Fruit fly (Drosophila melanogaster) whole organism, prepupa: ENCODE measurements around the gene Pph13.

ENCODE experiments used
- Blimp-1 ChIP-seq: fragments of 200-800 bp; sonication (Bioruptor generic); optimal IDR thresholded peaks from 3 replicates; lab custom pipeline; 2017; ENCODE audit warnings: missing biosample characterization, missing genetic modification characterization, mild to moderate bottlenecking, moderate library complexity, missing genetic modification reagents
- CG10669 ChIP-seq: fragments of 200-800 bp; sonication (Bioruptor generic); optimal IDR thresholded peaks from 3 replicates; lab custom pipeline; 2018; ENCODE audit warnings: missing biosample characterization, mild to moderate bottlenecking, missing genetic modification characterization, moderate library complexity
- CG32006 ChIP-seq: fragments of 200-800 bp; sonication (Bioruptor generic); optimal IDR thresholded peaks from 3 replicates; lab custom pipeline; 2017; ENCODE audit warnings: missing biosample characterization, mild to moderate bottlenecking, missing genetic modification characterization
- CG6792 ChIP-seq: fragments of 200-800 bp; sonication (Bioruptor generic); optimal IDR thresholded peaks from 3 replicates; lab custom pipeline; 2016; ENCODE audit warnings: missing biosample characterization, missing genetic modification characterization
- CG6808 ChIP-seq: fragments of 200-800 bp; sonication (Bioruptor generic); optimal IDR thresholded peaks from 3 replicates; lab custom pipeline; 2017; ENCODE audit warnings: missing biosample characterization, missing genetic modification characterization, mild to moderate bottlenecking, moderate library complexity, missing genetic modification reagents
- CG7368 ChIP-seq: fragments of 200-800 bp; sonication (Bioruptor generic); optimal IDR thresholded peaks from 3 replicates; lab custom pipeline; 2016; ENCODE audit warnings: missing biosample characterization, missing genetic modification characterization
- Hr38 ChIP-seq: sonication (Bioruptor generic); optimal IDR thresholded peaks from 2 replicates; lab custom pipeline; 2016; ENCODE audit warnings: missing biosample characterization, missing genetic modification characterization
- Hr39 ChIP-seq: fragments of 200-800 bp; sonication (Bioruptor generic); optimal IDR thresholded peaks from 2 replicates; lab custom pipeline; 2016; ENCODE audit warnings: missing biosample characterization, missing genetic modification characterization
- Lpt ChIP-seq: fragments of 200-800 bp; sonication (Bioruptor generic); optimal IDR thresholded peaks from 3 replicates; lab custom pipeline; 2016; ENCODE audit warnings: missing biosample characterization, missing genetic modification characterization
- achi ChIP-seq: fragments of 200-800 bp; sonication (Bioruptor generic); optimal IDR thresholded peaks from 3 replicates; lab custom pipeline; 2016; ENCODE audit warnings: missing biosample characterization, missing genetic modification characterization
- dac ChIP-seq: fragments of 200-800 bp; sonication (Bioruptor generic); optimal IDR thresholded peaks from 2 replicates; lab custom pipeline; 2017; ENCODE audit warnings: missing biosample characterization, mild to moderate bottlenecking, missing genetic modification characterization
- topi ChIP-seq: fragments of 200-800 bp; sonication (Bioruptor generic); optimal IDR thresholded peaks from 3 replicates; lab custom pipeline; 2016; ENCODE audit warnings: missing biosample characterization, missing genetic modification characterization

dm6 chr2L:609497-609896, 32.2 kb downstream of the Pph13 start:
- TF ChIP-seq CG10669 (GFP tag; lab: Kevin White, UChicago), result peak; percentile 70
- no peak for TF ChIP-seq Hr38
- no peak for TF ChIP-seq Blimp-1
- TF ChIP-seq CG32006 (GFP tag; lab: Kevin White, UChicago), result peak; percentile 51
- TF ChIP-seq CG6808 (GFP tag; lab: Kevin White, UChicago), result peak; percentile 75
- TF ChIP-seq achi, result peak; percentile 64
- TF ChIP-seq Lpt, result peak; percentile 45
- TF ChIP-seq Hr39 (GFP tag; lab: Kevin White, UChicago), result peak; percentile 30
- peak; percentile 5 for TF ChIP-seq CG7368 (GFP tag; lab: Kevin White, UChicago)
- peak; percentile 40 for TF ChIP-seq topi
- TF ChIP-seq CG6792 (GFP tag; lab: Kevin White, UChicago), result peak; percentile 50
- no peak for TF ChIP-seq dac (GFP tag; lab: Kevin White, UChicago)
